Worm (Caenorhabditis elegans): ENCODE results near the gene T12D8.10.

Gene T12D8.10

DNA sequence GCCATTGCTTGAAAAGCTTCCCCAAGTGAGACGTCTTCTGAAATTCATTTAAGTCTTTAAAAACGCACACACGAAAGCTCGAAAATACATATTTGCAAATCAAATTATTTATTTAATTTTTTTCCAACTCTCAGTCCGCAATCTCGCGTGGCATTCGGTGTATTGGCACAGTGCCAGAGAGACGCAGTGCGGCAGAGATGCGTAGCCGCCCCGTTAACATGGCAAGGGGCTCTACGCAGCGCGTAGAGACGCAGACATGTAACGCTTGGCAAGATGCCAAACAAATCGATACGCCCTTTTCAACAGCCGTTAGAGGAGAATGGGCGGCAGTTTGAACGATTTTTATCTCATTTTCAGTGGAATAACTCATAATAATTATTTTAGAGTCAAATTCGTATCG, 1.4 kb upstream of the T12D8.10 start, which contains the start of the genes drr-2 and set-16 (continued):
- TF ChIP-seq T23F11.4 (GFP tag; optimal IDR thresholded peaks at IDR 0.05) (peak; percentile 9), ceh-24 (tag; optimal IDR thresholded peaks at IDR 0.05) (no peak), elt-4 (tag; optimal IDR thresholded peaks at IDR 0.05) (no peak), tbx-7 (tag; optimal IDR thresholded peaks at IDR 0.05) (peak; percentile 29), zip-5 (tag; optimal IDR thresholded peaks at IDR 0.05) (no peak), ceh-45 (GFP tag; IDR thresholded peaks at IDR 0.05) (no peak), pax-1 (tag; optimal IDR thresholded peaks at IDR 0.05) (peak; percentile 91), madf-2 (tag; optimal IDR thresholded peaks at IDR 0.05) (peak; percentile 27), sdc-2 (tag; optimal IDR thresholded peaks at IDR 0.05) (peak; percentile 44), lin-11 (tag; optimal IDR thresholded peaks at IDR 0.05) (no peak), ceh-18 (tag; optimal IDR thresholded peaks at IDR 0.05) (peak; percentile 91), ceh-30 (tag; optimal IDR thresholded peaks at IDR 0.05) (peak; percentile 93), Y22D7AL.16 (tag; optimal IDR thresholded peaks at IDR 0.05) (no peak), ahr-1 (tag; optimal IDR thresholded peaks at IDR 0.05) (peak; percentile 21), pqm-1 (tag; optimal IDR thresholded peaks at IDR 0.05) (peak; percentile 66), che-1 (tag; optimal IDR thresholded peaks at IDR 0.05) (peak; percentile 20), hlh-30 (tag; optimal IDR thresholded peaks at IDR 0.05; ENCODE audit: insufficient read depth) (peak; percentile 37), pat-9 (tag; optimal IDR thresholded peaks at IDR 0.05) (no peak), npax-4 (tag; optimal IDR thresholded peaks at IDR 0.05) (no peak), ets-4 (tag; optimal IDR thresholded peaks at IDR 0.05) (peak; percentile 72), ceh-14 (tag; optimal IDR thresholded peaks at IDR 0.05) (peak; percentile 90), unc-42 (tag; optimal IDR thresholded peaks at IDR 0.05) (peak; percentile 99)

DNA sequence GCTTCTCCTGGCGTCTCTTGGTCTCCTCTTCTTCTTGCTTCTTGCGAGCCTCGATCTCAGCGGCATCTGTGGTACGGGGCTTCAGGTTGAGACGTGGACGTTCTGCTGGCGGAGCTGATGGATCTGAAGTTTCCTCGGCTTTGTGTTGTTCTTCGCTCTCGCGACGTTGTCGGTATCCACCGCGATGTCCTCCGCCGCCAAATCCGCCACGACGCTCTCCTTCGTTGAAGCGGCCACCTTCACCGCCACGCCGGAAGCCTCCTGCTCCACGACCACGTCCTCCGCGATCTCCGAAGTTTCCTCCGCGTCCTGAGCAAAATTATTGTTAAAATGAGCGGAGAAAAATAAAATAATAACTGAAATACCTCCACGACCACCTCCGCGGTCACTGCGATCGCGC, 649 bp upstream of the T12D8.10 start:
- TF ChIP-seq hlh-15 (tag; optimal IDR thresholded peaks at IDR 0.05), result no peak
- TF ChIP-seq ceh-45 (GFP tag; IDR thresholded peaks at IDR 0.05), result no peak
- no peak for TF ChIP-seq unc-3 (GFP tag; conservative IDR thresholded peaks at IDR 0.05)
- no peak for TF ChIP-seq unc-3 (tag; optimal IDR thresholded peaks at IDR 0.05)
- TF ChIP-seq C38D4.7 (GFP tag; optimal IDR thresholded peaks at IDR 0.05), result no peak
- no peak for TF ChIP-seq pax-1 (tag; optimal IDR thresholded peaks at IDR 0.05)

DNA sequence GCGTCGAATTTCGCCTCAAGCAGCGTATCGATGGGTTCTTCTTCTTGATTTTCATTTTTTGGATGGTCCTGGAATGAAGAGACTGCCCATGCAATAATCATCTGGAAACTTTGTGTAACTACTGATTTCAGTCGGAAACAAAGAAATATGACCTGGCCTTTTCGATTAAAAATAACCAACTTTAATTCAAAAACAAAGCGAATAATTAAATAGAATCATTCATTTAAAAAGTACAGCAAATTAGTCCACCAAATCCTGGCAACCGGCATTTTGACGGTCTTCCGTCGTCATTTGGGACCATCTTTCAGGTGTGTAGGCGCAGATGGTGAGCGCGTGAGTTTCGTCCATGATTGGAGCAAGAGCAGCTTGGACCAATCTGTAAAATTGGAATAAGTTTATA, 539 bp downstream of the T12D8.10 start, which contains the start of gene acbp-5:
Gene acbp-5, minus strand, starts transcription at position 101 of the 400 bp plus-strand sequence.
- TF ChIP-seq ceh-30 (tag; optimal IDR thresholded peaks at IDR 0.05) (no peak), K09A11.1 (tag; optimal IDR thresholded peaks at IDR 0.05; ENCODE audit: insufficient read depth) (no peak), fax-1 (tag; optimal IDR thresholded peaks at IDR 0.05) (no peak), sdc-2 (tag; optimal IDR thresholded peaks at IDR 0.05) (no peak), che-1 (tag; optimal IDR thresholded peaks at IDR 0.05) (no peak), ets-4 (tag; optimal IDR thresholded peaks at IDR 0.05) (no peak)

ce11 chrIII:13640869-13641268, 1.3 kb downstream of the T12D8.10 start:
- TF ChIP-seq lim-6 (tag; optimal IDR thresholded peaks at IDR 0.05) (no peak), F13H6.1 (tag; optimal IDR thresholded peaks at IDR 0.05) (no peak), elt-2 (tag; optimal IDR thresholded peaks at IDR 0.05) (no peak), ceh-30 (tag; optimal IDR thresholded peaks at IDR 0.05) (no peak), ceh-24 (tag; optimal IDR thresholded peaks at IDR 0.05) (no peak), T23F11.4 (GFP tag; optimal IDR thresholded peaks at IDR 0.05) (no peak), ttx-3 (tag; optimal IDR thresholded peaks at IDR 0.05) (no peak)

- TF ChIP-seq unc-3 (GFP tag; conservative IDR thresholded peaks at IDR 0.05) (no peak), unc-3 (tag; optimal IDR thresholded peaks at IDR 0.05) (no peak), fax-1 (tag; optimal IDR thresholded peaks at IDR 0.05) (no peak), sdc-2 (tag; optimal IDR thresholded peaks at IDR 0.05) (no peak), unc-86 (tag; optimal IDR thresholded peaks at IDR 0.05) (no peak)
These were observed 2.1 kb downstream of the T12D8.10 start for ce11 chrIII:13640003-13640499.

All from whole organism, late embryonic.